Fruit fly (Drosophila melanogaster) whole organism, adult: ENCODE results near the gene ftz.

ENCODE experiments used
- CG12768 ChIP-seq: fragments of 200-800 bp; sonication (Bioruptor generic); optimal IDR thresholded peaks from 2 replicates; lab custom pipeline; 2017; ENCODE audit warnings: missing biosample characterization, missing genetic modification characterization, mild to moderate bottlenecking, moderate library complexity, missing genetic modification reagents
- CG14711 ChIP-seq: fragments of 200-800 bp; sonication (Bioruptor generic); optimal IDR thresholded peaks from 2 replicates; lab custom pipeline; 2018; ENCODE audit warnings: missing biosample characterization, mild to moderate bottlenecking, missing genetic modification characterization, moderate library complexity
- CG33017 ChIP-seq: fragments of 200-800 bp; sonication (Bioruptor generic); optimal IDR thresholded peaks from 2 replicates; lab custom pipeline; 2018; ENCODE audit warnings: missing biosample characterization, mild to moderate bottlenecking, missing genetic modification characterization, moderate library complexity
- CG5204 ChIP-seq: fragments of 200-800 bp; sonication (Bioruptor generic); optimal IDR thresholded peaks from 2 replicates; lab custom pipeline; 2016; ENCODE audit warnings: missing biosample characterization, missing genetic modification characterization
- CG7045 ChIP-seq: fragments of 200-800 bp; sonication (Bioruptor generic); optimal IDR thresholded peaks from 2 replicates; lab custom pipeline; 2017; ENCODE audit warnings: missing biosample characterization, mild to moderate bottlenecking, missing genetic modification characterization
- Clk ChIP-seq: fragments of 200-800 bp; sonication (Bioruptor generic); optimal IDR thresholded peaks from 2 replicates; lab custom pipeline; 2017; ENCODE audit warnings: missing biosample characterization, missing genetic modification characterization
- Hr96 ChIP-seq: fragments of 200-800 bp; sonication (Bioruptor generic); optimal IDR thresholded peaks from 2 replicates; lab custom pipeline; 2016; ENCODE audit warnings: missing biosample characterization, missing genetic modification characterization
- Mnt ChIP-seq: fragments of 200-800 bp; sonication (Bioruptor generic); optimal IDR thresholded peaks from 2 replicates; lab custom pipeline; 2016; ENCODE audit warnings: missing biosample characterization, mild to moderate bottlenecking, missing genetic modification characterization
- cnc ChIP-seq, 2 experiments: fragments of >200 bp; optimal IDR thresholded peaks; 2 replicates each; lab custom pipeline; 2017
- tj ChIP-seq: fragments of 200-800 bp; sonication (Bioruptor generic); optimal IDR thresholded peaks from 3 replicates; lab custom pipeline; 2017; ENCODE audit warnings: missing biosample characterization, mild to moderate bottlenecking, missing genetic modification characterization, moderate library complexity
- toe ChIP-seq: fragments of 200-800 bp; sonication (Bioruptor generic); optimal IDR thresholded peaks from 2 replicates; lab custom pipeline; 2016; ENCODE audit warnings: missing biosample characterization, missing genetic modification characterization

dm6 chr3R:6849866-6850265 lies 14.3 kb upstream of the ftz start, which contains the start of gene Scr:
- no peak for TF ChIP-seq cnc (optimal IDR thresholded peaks at IDR 0.05; lab: Kevin White, UChicago)
- TF ChIP-seq CG33017 = no peak
- TF ChIP-seq tj = no peak
- no peak for TF ChIP-seq Clk (GFP tag; lab: Kevin White, UChicago)
- TF ChIP-seq CG5204 (GFP tag; lab: Kevin White, UChicago) = no peak
- no peak for TF ChIP-seq CG7045 (GFP tag; lab: Kevin White, UChicago)
- TF ChIP-seq Hr96 = no peak
- TF ChIP-seq toe (GFP tag; lab: Kevin White, UChicago) = no peak
- TF ChIP-seq CG12768 (GFP tag; lab: Kevin White, UChicago) = no peak
- TF ChIP-seq Mnt (GFP tag; lab: Kevin White, UChicago) = no peak
- TF ChIP-seq CG14711 (tag; lab: Kevin White, UChicago) = no peak
